Fruit fly (Drosophila melanogaster) whole organism, embryonic: Measurements from ENCODE around the gene wfs1.

Experiments used
- Asciz ChIP-seq: fragments of 200-800 bp; sonication (Bioruptor generic); optimal IDR thresholded peaks from 2 replicates; lab custom pipeline; 2017; ENCODE audit warnings: missing biosample characterization, mild to moderate bottlenecking, missing genetic modification characterization, missing genetic modification reagents
- Atf3 ChIP-seq: fragments of 200-800 bp; sonication (Bioruptor generic); optimal IDR thresholded peaks from 3 replicates; lab custom pipeline; 2016; ENCODE audit warnings: missing biosample characterization, missing genetic modification characterization
- BtbVII ChIP-seq: fragments of 200-800 bp; sonication (Bioruptor generic); optimal IDR thresholded peaks from 3 replicates; lab custom pipeline; 2017; ENCODE audit warnings: missing biosample characterization, mild to moderate bottlenecking, missing genetic modification characterization
- CG13296 ChIP-seq: fragments of 200-800 bp; sonication (Bioruptor generic); optimal IDR thresholded peaks from 3 replicates; lab custom pipeline; 2018; ENCODE audit warnings: missing biosample characterization, mild to moderate bottlenecking, missing genetic modification characterization
- CG13775 ChIP-seq: fragments of 200-800 bp; sonication (Bioruptor generic); optimal IDR thresholded peaks from 3 replicates; lab custom pipeline; 2017; ENCODE audit warnings: missing biosample characterization, mild to moderate bottlenecking, missing genetic modification characterization
- CG14014 ChIP-seq: fragments of 200-800 bp; sonication (Bioruptor generic); IDR thresholded peaks from 2 replicates; pipeline ENCODE4 v1.3.6; 2022; ENCODE audit warnings: missing biosample characterization, missing genetic modification characterization
- CG14860 ChIP-seq: fragments of 200-800 bp; sonication (Bioruptor generic); IDR thresholded peaks from 3 replicates; pipeline ENCODE4 v1.3.6; 2022; ENCODE audit warnings: missing biosample characterization, missing genetic modification characterization; ENCODE audit not compliant: partially characterized antibody
- CG1603 ChIP-seq: fragments of 200-800 bp; sonication (Bioruptor generic); optimal IDR thresholded peaks from 2 replicates; lab custom pipeline; 2019; ENCODE audit warnings: missing biosample characterization, mild to moderate bottlenecking, missing genetic modification characterization, moderate library complexity
- CG17802 ChIP-seq: fragments of 200-800 bp; sonication (Bioruptor generic); optimal IDR thresholded peaks from 2 replicates; lab custom pipeline; 2018; ENCODE audit warnings: missing biosample characterization, mild to moderate bottlenecking, missing genetic modification characterization, moderate library complexity
- CG30431 ChIP-seq: fragments of 200-800 bp; sonication (Bioruptor generic); optimal IDR thresholded peaks from 2 replicates; lab custom pipeline; 2017; ENCODE audit warnings: missing biosample characterization, missing genetic modification characterization
- CG3838 ChIP-seq: fragments of 200-800 bp; sonication (Bioruptor generic); optimal IDR thresholded peaks from 3 replicates; lab custom pipeline; 2016; ENCODE audit warnings: missing biosample characterization, missing genetic modification characterization
- CG4707 ChIP-seq: fragments of 200-800 bp; sonication (Bioruptor generic); optimal IDR thresholded peaks from 2 replicates; lab custom pipeline; 2018; ENCODE audit warnings: missing biosample characterization, mild to moderate bottlenecking, missing genetic modification characterization, moderate library complexity
- CG4820 ChIP-seq: fragments of 200-800 bp; sonication (Bioruptor generic); optimal IDR thresholded peaks from 3 replicates; lab custom pipeline; 2016; ENCODE audit warnings: missing biosample characterization, missing genetic modification characterization
- CG7372 ChIP-seq: fragments of 200-800 bp; sonication (Bioruptor generic); IDR thresholded peaks from 2 replicates; pipeline ENCODE4 v1.3.6; 2022; ENCODE audit warnings: missing biosample characterization, missing genetic modification characterization
- CG8281 ChIP-seq: fragments of 200-800 bp; sonication (Bioruptor generic); optimal IDR thresholded peaks from 2 replicates; lab custom pipeline; 2018; ENCODE audit warnings: missing biosample characterization, mild to moderate bottlenecking, missing genetic modification characterization, moderate library complexity
- D19B ChIP-seq: fragments of 200-800 bp; sonication (Bioruptor generic); optimal IDR thresholded peaks from 2 replicates; lab custom pipeline; 2017; ENCODE audit warnings: missing biosample characterization, mild to moderate bottlenecking, missing genetic modification characterization
- Dbx ChIP-seq: fragments of 200-800 bp; sonication (Bioruptor generic); IDR thresholded peaks from 3 replicates; pipeline ENCODE4 v1.3.6; 2022; ENCODE audit warnings: missing biosample characterization, missing genetic modification characterization
- H2.0 ChIP-seq: fragments of 200-800 bp; sonication (Bioruptor generic); IDR thresholded peaks from 2 replicates; pipeline ENCODE4 v1.3.6; 2022; ENCODE audit warnings: missing biosample characterization, missing genetic modification characterization
- Hmr ChIP-seq: fragments of 200-800 bp; sonication (Bioruptor generic); optimal IDR thresholded peaks from 3 replicates; lab custom pipeline; 2017; ENCODE audit warnings: mild to moderate bottlenecking, missing biosample characterization, missing genetic modification reagents, missing genetic modification characterization
- Kr ChIP-seq: fragments of 200-800 bp; sonication (Bioruptor generic); optimal IDR thresholded peaks from 2 replicates; lab custom pipeline; 2017; ENCODE audit warnings: missing biosample characterization, mild to moderate bottlenecking, missing genetic modification characterization
- Sin3A ChIP-seq: fragments of >200 bp; optimal IDR thresholded peaks from 2 replicates; lab custom pipeline; 2018
- Six4 ChIP-seq: fragments of 200-800 bp; sonication (Bioruptor generic); optimal IDR thresholded peaks from 2 replicates; lab custom pipeline; 2016; ENCODE audit warnings: missing biosample characterization, missing genetic modification characterization
- ara ChIP-seq: fragments of 200-800 bp; sonication (Bioruptor generic); IDR thresholded peaks from 2 replicates; pipeline ENCODE4 v1.3.6; 2022; ENCODE audit warnings: missing biosample characterization, missing genetic modification characterization
- bbx ChIP-seq: fragments of 200-800 bp; sonication (Bioruptor generic); IDR thresholded peaks from 2 replicates; pipeline ENCODE4 v1.3.6; 2022; ENCODE audit warnings: missing biosample characterization, missing genetic modification characterization; ENCODE audit not compliant: partially characterized antibody
- caup ChIP-seq: fragments of 200-800 bp; sonication (Bioruptor generic); optimal IDR thresholded peaks from 3 replicates; lab custom pipeline; 2017; ENCODE audit warnings: missing biosample characterization, mild to moderate bottlenecking, missing genetic modification characterization, moderate library complexity; ENCODE audit not compliant: severe bottlenecking
- ci ChIP-seq: fragments of 200-800 bp; sonication (Bioruptor generic); IDR thresholded peaks from 3 replicates; pipeline ENCODE4 v1.3.6; 2022; ENCODE audit warnings: missing biosample characterization, missing genetic modification characterization
- da ChIP-seq: fragments of 200-800 bp; sonication (Bioruptor generic); optimal IDR thresholded peaks from 2 replicates; lab custom pipeline; 2016; ENCODE audit warnings: missing biosample characterization, missing genetic modification characterization
- fd102C ChIP-seq: fragments of 200-800 bp; sonication (Bioruptor generic); optimal IDR thresholded peaks from 2 replicates; lab custom pipeline; 2018; ENCODE audit warnings: missing biosample characterization, mild to moderate bottlenecking, missing genetic modification characterization, moderate library complexity
- fd64A ChIP-seq: fragments of 200-800 bp; sonication (Bioruptor generic); optimal IDR thresholded peaks from 3 replicates; lab custom pipeline; 2018; ENCODE audit warnings: missing biosample characterization, mild to moderate bottlenecking, missing genetic modification characterization
- fd96Cb ChIP-seq: fragments of 200-800 bp; sonication (Bioruptor generic); optimal IDR thresholded peaks from 2 replicates; lab custom pipeline; 2018; ENCODE audit warnings: missing biosample characterization, mild to moderate bottlenecking, missing genetic modification characterization, moderate library complexity
- ftz-f1 ChIP-seq: fragments of 200-800 bp; sonication (Bioruptor generic); optimal IDR thresholded peaks from 2 replicates; lab custom pipeline; 2016; ENCODE audit warnings: missing biosample characterization, missing genetic modification characterization
- gt ChIP-seq: fragments of 200-800 bp; sonication (Bioruptor generic); IDR thresholded peaks from 2 replicates; pipeline ENCODE4 v1.3.6; 2022; ENCODE audit warnings: missing biosample characterization, missing genetic modification characterization
- hb ChIP-seq: fragments of 200-800 bp; sonication (Bioruptor generic); IDR thresholded peaks from 3 replicates; pipeline ENCODE4 v1.3.6; 2022; ENCODE audit warnings: missing biosample characterization, missing genetic modification characterization; ENCODE audit not compliant: partially characterized antibody
- her ChIP-seq: fragments of 200-800 bp; sonication (Bioruptor generic); optimal IDR thresholded peaks from 2 replicates; lab custom pipeline; 2016; ENCODE audit warnings: missing biosample characterization, missing genetic modification characterization
- jigr1 ChIP-seq: fragments of 200-800 bp; sonication (Bioruptor generic); IDR thresholded peaks from 3 replicates; pipeline ENCODE4 v1.3.6; 2022; ENCODE audit warnings: missing biosample characterization, missing genetic modification characterization
- klu ChIP-seq: fragments of 200-800 bp; sonication (Bioruptor generic); IDR thresholded peaks from 2 replicates; pipeline ENCODE4 v1.3.6; 2022; ENCODE audit warnings: missing biosample characterization, missing genetic modification characterization
- otp ChIP-seq: fragments of 200-800 bp; sonication (Bioruptor generic); IDR thresholded peaks from 3 replicates; pipeline ENCODE4, ENCODE4 v1.3.6; 2022; ENCODE audit warnings: missing biosample characterization, missing genetic modification characterization
- pfk ChIP-seq: fragments of 200-800 bp; sonication (Bioruptor generic); optimal IDR thresholded peaks from 2 replicates; lab custom pipeline; 2018; ENCODE audit warnings: missing biosample characterization, mild to moderate bottlenecking, missing genetic modification characterization, moderate library complexity
- prd ChIP-seq, 3 experiments: fragments of >200 bp in 2 of 3; fragments of 200-800 bp in 1 of 3; sonication (Bioruptor generic) in 1 of 3; optimal IDR thresholded peaks in 2 of 3; IDR thresholded peaks in 1 of 3; 2 replicates in 2 of 3; 3 replicates in 1 of 3; pipeline versions ENCODE4 v1.3.6 to Lab custom; 2017 to 2022; ENCODE audit warnings: missing biosample characterization in 1 of 3, missing genetic modification characterization in 1 of 3
- pum ChIP-seq: fragments of 200-800 bp; sonication (Bioruptor generic); optimal IDR thresholded peaks from 2 replicates; lab custom pipeline; 2016; ENCODE audit warnings: missing biosample characterization, missing genetic modification characterization
- row ChIP-seq: fragments of 200-800 bp; sonication (Bioruptor generic); IDR thresholded peaks from 3 replicates; pipeline ENCODE4 v1.3.6; 2022; ENCODE audit warnings: missing biosample characterization, missing genetic modification characterization
- sens ChIP-seq: fragments of 200-800 bp; sonication (Bioruptor generic); peaks from one replicate; lab custom pipeline; 2016; ENCODE audit warnings: missing biosample characterization, missing genetic modification characterization
- sisA ChIP-seq: fragments of 200-800 bp; sonication (Bioruptor generic); IDR thresholded peaks from 2 replicates; pipeline ENCODE4 v1.3.6; 2022; ENCODE audit warnings: missing biosample characterization, missing genetic modification characterization
- sqz ChIP-seq: fragments of 200-800 bp; sonication (Bioruptor generic); optimal IDR thresholded peaks from 3 replicates; lab custom pipeline; 2018; ENCODE audit warnings: missing biosample characterization, mild to moderate bottlenecking, missing genetic modification characterization
- ssp ChIP-seq: fragments of 200-800 bp; sonication (Bioruptor generic); IDR thresholded peaks from 2 replicates; pipeline ENCODE4 v1.3.6; 2022; ENCODE audit warnings: missing biosample characterization, missing genetic modification characterization
- zfh2 ChIP-seq: fragments of 200-800 bp; sonication (Bioruptor generic); optimal IDR thresholded peaks from 2 replicates; lab custom pipeline; 2016; ENCODE audit warnings: missing biosample characterization, missing genetic modification characterization

The wfs1 gene

DNA sequence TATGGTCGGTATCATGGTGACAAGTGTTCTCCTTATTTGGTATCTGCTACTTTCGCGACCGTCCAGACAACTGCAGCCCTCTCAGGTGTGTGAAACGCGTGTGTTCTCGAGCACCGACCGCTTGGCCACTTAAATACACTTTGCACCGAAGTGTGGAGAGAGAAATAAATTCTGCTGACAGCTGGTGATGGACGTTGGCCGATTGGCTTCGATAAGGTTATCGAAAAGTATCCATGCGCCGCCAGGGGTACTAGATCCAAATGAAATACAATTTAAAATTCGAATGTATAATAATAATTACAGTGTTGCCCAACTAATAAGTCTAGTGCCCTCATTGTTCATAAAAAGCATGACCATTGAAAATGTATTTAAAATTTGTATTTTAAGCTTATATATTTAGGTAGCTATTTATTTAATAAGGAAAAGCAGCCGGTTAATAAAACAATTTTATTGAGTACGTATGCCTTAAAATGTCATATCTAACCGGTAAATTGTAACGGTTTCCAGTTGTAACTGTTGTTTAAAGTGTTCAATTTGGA, 3.8 kb downstream of the wfs1 start, which contains the start of the genes Gclm and CG17625 (continued):
- TF ChIP-seq BtbVII (GFP tag; lab: Kevin White, UChicago) (peak; percentile 39), klu (GFP tag; lab: Robert Waterston, UW) (peak; percentile 35; the same call in 1 of the 2 replicates), ara (GFP tag; lab: Robert Waterston, UW) (no peak), gt (GFP tag; lab: Robert Waterston, UW) (no peak), Six4 (GFP tag; lab: Kevin White, UChicago) (no peak), fd102C (GFP tag; lab: Kevin White, UChicago) (no peak), CG4707 (no peak), prd (optimal IDR thresholded peaks at IDR 0.05; lab: Kevin White, UChicago) (no peak), prd (GFP tag; IDR thresholded peaks at IDR 0.05; lab: Robert Waterston, UW) (peak; percentile 67), Dbx (GFP tag; lab: Robert Waterston, UW) (peak; percentile 85), Kr (GFP tag; lab: Kevin White, UChicago) (no peak), CG14014 (GFP tag; lab: Robert Waterston, UW) (peak; percentile 63), Asciz (GFP tag; lab: Kevin White, UChicago) (no peak), sens (GFP tag; lab: Kevin White, UChicago) (peak; percentile 92), ci (GFP tag; lab: Robert Waterston, UW) (peak; percentile 74), CG7372 (GFP tag; lab: Robert Waterston, UW) (peak; percentile 27; the same call in 1 of the 2 replicates), pum (GFP tag; lab: Kevin White, UChicago) (no peak), H2.0 (GFP tag; lab: Robert Waterston, UW) (peak; percentile 28; the same call in 1 of the 2 replicates), row (peak; percentile 88), otp (no peak), Atf3 (GFP tag; lab: Kevin White, UChicago) (no peak), zfh2 (peak; percentile 49), jigr1 (GFP tag; lab: Robert Waterston, UW) (peak; percentile 37; the same call in 1 of the 3 replicates), pfk (GFP tag; lab: Kevin White, UChicago) (no peak), CG30431 (GFP tag; lab: Kevin White, UChicago) (no peak), ftz-f1 (GFP tag; lab: Kevin White, UChicago) (peak; percentile 29), D19B (GFP tag; lab: Kevin White, UChicago) (no peak), Hmr (peak; percentile 73), fd64A (GFP tag; lab: Kevin White, UChicago) (no peak), CG1603 (tag; lab: Kevin White, UChicago) (peak; percentile 80), CG14860 (GFP tag; lab: Robert Waterston, UW) (peak; percentile 73; the same call in 2 of the 3 replicates), CG4820 (GFP tag; lab: Kevin White, UChicago) (no peak), Sin3A (no peak), hb (GFP tag; lab: Robert Waterston, UW) (peak; percentile 73), CG13296 (GFP tag; lab: Kevin White, UChicago) (peak; percentile 76), da (no peak), CG3838 (GFP tag; lab: Kevin White, UChicago) (no peak), sisA (GFP tag; lab: Robert Waterston, UW) (peak; percentile 22; the same call in 1 of the 2 replicates), CG8281 (tag; lab: Kevin White, UChicago) (no peak), CG17802 (tag; lab: Kevin White, UChicago) (no peak), sqz (GFP tag; lab: Kevin White, UChicago) (no peak), bbx (GFP tag; lab: Robert Waterston, UW) (peak; percentile 84), caup (GFP tag; lab: Kevin White, UChicago) (peak; percentile 60), CG13775 (GFP tag; lab: Kevin White, UChicago) (peak; percentile 28), her (peak; percentile 33), fd96Cb (no peak), ssp (GFP tag; lab: Robert Waterston, UW) (peak; percentile 35; the same call in 1 of the 2 replicates)
